Fruit fly (Drosophila melanogaster) whole organism, embryonic: ENCODE data around the gene CG43401.

ENCODE experiments used
- Adf1 ChIP-seq: fragments of 200-800 bp; sonication (Bioruptor generic); IDR thresholded peaks from 2 replicates; pipeline ENCODE4 v1.3.6; 2022; ENCODE audit warnings: missing biosample characterization, missing genetic modification characterization
- Atf6 ChIP-seq: fragments of 200-800 bp; sonication (Bioruptor generic); IDR thresholded peaks from 2 replicates; pipeline ENCODE4 v1.3.6; 2022; ENCODE audit warnings: missing biosample characterization, missing genetic modification characterization
- Awh ChIP-seq: fragments of 200-800 bp; sonication (Bioruptor generic); IDR thresholded peaks from 2 replicates; pipeline ENCODE4, ENCODE4 v1.3.6; 2022; ENCODE audit warnings: missing biosample characterization, missing genetic modification characterization
- B-H1 ChIP-seq: fragments of 200-800 bp; sonication (Bioruptor generic); IDR thresholded peaks from 3 replicates; pipeline ENCODE4 v1.3.6; 2022; ENCODE audit warnings: missing biosample characterization, missing genetic modification characterization
- C15 ChIP-seq: fragments of 200-800 bp; sonication (Bioruptor generic); IDR thresholded peaks from 3 replicates; pipeline ENCODE4 v1.3.6; 2022; ENCODE audit warnings: missing biosample characterization, missing genetic modification characterization
- CG12071 ChIP-seq: fragments of 200-800 bp; sonication (Bioruptor generic); optimal IDR thresholded peaks from 3 replicates; lab custom pipeline; 2018; ENCODE audit warnings: missing biosample characterization, mild to moderate bottlenecking, missing genetic modification characterization
- CG12104 ChIP-seq: fragments of 200-800 bp; sonication (Bioruptor generic); optimal IDR thresholded peaks from 3 replicates; lab custom pipeline; 2016; ENCODE audit warnings: missing biosample characterization, missing genetic modification characterization
- CG12391 ChIP-seq: fragments of 200-800 bp; sonication (Bioruptor generic); optimal IDR thresholded peaks from 3 replicates; lab custom pipeline; 2018; ENCODE audit warnings: missing biosample characterization, mild to moderate bottlenecking, missing genetic modification characterization, moderate library complexity
- CG12942 ChIP-seq: fragments of 200-800 bp; sonication (Bioruptor generic); optimal IDR thresholded peaks from 3 replicates; lab custom pipeline; 2016; ENCODE audit warnings: missing biosample characterization, missing genetic modification characterization
- CG16815 ChIP-seq: fragments of 200-800 bp; sonication (Bioruptor generic); optimal IDR thresholded peaks from 3 replicates; lab custom pipeline; 2017; ENCODE audit warnings: missing biosample characterization, mild to moderate bottlenecking, missing genetic modification characterization
- CG17361 ChIP-seq: fragments of 200-800 bp; sonication (Bioruptor generic); IDR thresholded peaks from 3 replicates; pipeline ENCODE4 v1.3.6; 2022; ENCODE audit warnings: missing biosample characterization, missing genetic modification characterization
- CG17385 ChIP-seq: fragments of 200-800 bp; sonication (Bioruptor generic); optimal IDR thresholded peaks from 3 replicates; lab custom pipeline; 2018; ENCODE audit warnings: missing biosample characterization, mild to moderate bottlenecking, missing genetic modification characterization
- CG18262 ChIP-seq: fragments of 200-800 bp; optimal IDR thresholded peaks from 3 replicates; lab custom pipeline; 2019; ENCODE audit warnings: missing biosample characterization, mild to moderate bottlenecking, missing genetic modification characterization, moderate library complexity
- CG8089 ChIP-seq: fragments of 200-800 bp; sonication (Bioruptor generic); optimal IDR thresholded peaks from 3 replicates; lab custom pipeline; 2016; ENCODE audit warnings: missing biosample characterization, missing genetic modification characterization
- CG8290 ChIP-seq, 3 experiments: fragments of 200-800 bp; sonication (Bioruptor generic); optimal IDR thresholded peaks; 2 replicates each; lab custom pipeline; 2016 to 2019; ENCODE audit warnings: missing biosample characterization in 3 of 3, missing genetic modification characterization in 3 of 3, mild to moderate bottlenecking in 2 of 3, moderate library complexity in 1 of 3
- CG8944 ChIP-seq: fragments of 200-800 bp; sonication (Bioruptor generic); optimal IDR thresholded peaks from 3 replicates; lab custom pipeline; 2016; ENCODE audit warnings: missing biosample characterization, missing genetic modification characterization
- CHES-1-like ChIP-seq: fragments of 200-800 bp; sonication (Bioruptor generic); optimal IDR thresholded peaks from 2 replicates; lab custom pipeline; 2016; ENCODE audit warnings: missing biosample characterization, missing genetic modification characterization
- D ChIP-seq, 2 experiments: fragments of 200-800 bp in 1 of 2; fragments of >200 bp in 1 of 2; sonication (Bioruptor generic) in 1 of 2; optimal IDR thresholded peaks; 2 replicates in 1 of 2; 3 replicates in 1 of 2; lab custom pipeline; 2017; ENCODE audit warnings: mild to moderate bottlenecking in 1 of 2, missing biosample characterization in 1 of 2, missing genetic modification characterization in 1 of 2, missing genetic modification reagents in 1 of 2
- Fer1 ChIP-seq: fragments of 200-800 bp; sonication (Bioruptor generic); optimal IDR thresholded peaks from 2 replicates; lab custom pipeline; 2017; ENCODE audit warnings: missing biosample characterization, mild to moderate bottlenecking, missing genetic modification characterization
- Hey ChIP-seq: fragments of 200-800 bp; sonication (Bioruptor generic); optimal IDR thresholded peaks from 3 replicates; lab custom pipeline; 2018; ENCODE audit warnings: missing biosample characterization, mild to moderate bottlenecking, missing genetic modification characterization
- Hsf ChIP-seq: fragments of 200-800 bp; sonication (Bioruptor generic); optimal IDR thresholded peaks from 3 replicates; lab custom pipeline; 2016; ENCODE audit warnings: missing biosample characterization, missing genetic modification characterization
- Lpt ChIP-seq: fragments of >200 bp; optimal IDR thresholded peaks from 2 replicates; lab custom pipeline; 2018; ENCODE audit warnings: missing biosample characterization, missing genetic modification characterization
- Mad ChIP-seq: fragments of 200-800 bp; sonication (Bioruptor generic); optimal IDR thresholded peaks from 2 replicates; lab custom pipeline; 2016; ENCODE audit warnings: missing biosample characterization, missing genetic modification characterization
- Max ChIP-seq: fragments of 200-800 bp; sonication (Bioruptor generic); optimal IDR thresholded peaks from 2 replicates; lab custom pipeline; 2016; ENCODE audit warnings: missing biosample characterization, mild to moderate bottlenecking, missing genetic modification characterization
- Neu2 ChIP-seq: fragments of 200-800 bp; sonication (Bioruptor generic); optimal IDR thresholded peaks from 3 replicates; lab custom pipeline; 2016; ENCODE audit warnings: missing biosample characterization, missing genetic modification characterization, borderline replicate concordance
- NfI ChIP-seq: fragments of 200-800 bp; sonication (Bioruptor generic); optimal IDR thresholded peaks from 3 replicates; lab custom pipeline; 2018; ENCODE audit warnings: missing biosample characterization, mild to moderate bottlenecking, missing genetic modification characterization, moderate library complexity
- Ptx1 ChIP-seq: fragments of 200-800 bp; sonication (Bioruptor generic); IDR thresholded peaks from 2 replicates; pipeline ENCODE4 v1.3.6; 2022; ENCODE audit warnings: missing biosample characterization, missing genetic modification characterization
- Side ChIP-seq: fragments of 200-800 bp; sonication (Bioruptor generic); optimal IDR thresholded peaks from 2 replicates; lab custom pipeline; 2016; ENCODE audit warnings: missing biosample characterization, missing genetic modification characterization
- Stat92E ChIP-seq, 3 experiments: fragments of >200 bp in 2 of 3; fragments of 200-800 bp in 1 of 3; sonication (Bioruptor generic) in 1 of 3; optimal IDR thresholded peaks; 2 replicates each; lab custom pipeline; 2017 to 2019; ENCODE audit warnings: missing biosample characterization in 3 of 3, missing genetic modification characterization in 3 of 3, mild to moderate bottlenecking in 1 of 3, moderate library complexity in 1 of 3
- Xrp1 ChIP-seq: fragments of 200-800 bp; sonication (Bioruptor generic); IDR thresholded peaks from 2 replicates; pipeline ENCODE4 v1.3.6; 2022; ENCODE audit warnings: missing biosample characterization, missing genetic modification characterization
- ab ChIP-seq: fragments of 200-800 bp; sonication (Bioruptor generic); optimal IDR thresholded peaks from 2 replicates; lab custom pipeline; 2016; ENCODE audit warnings: missing biosample characterization, missing genetic modification characterization
- amos ChIP-seq: fragments of 200-800 bp; sonication (Bioruptor generic); IDR thresholded peaks from 2 replicates; pipeline ENCODE4 v1.3.6; 2022; ENCODE audit warnings: missing biosample characterization, missing genetic modification characterization; ENCODE audit not compliant: partially characterized antibody
- bigmax ChIP-seq: fragments of 200-800 bp; sonication (Bioruptor generic); optimal IDR thresholded peaks from 2 replicates; lab custom pipeline; 2018; ENCODE audit warnings: missing biosample characterization, mild to moderate bottlenecking, missing genetic modification characterization
- bsh ChIP-seq, 2 experiments: fragments of 200-800 bp; sonication (Bioruptor generic); optimal IDR thresholded peaks; 2 replicates each; lab custom pipeline; 2017 to 2018; ENCODE audit warnings: mild to moderate bottlenecking in 2 of 2, missing biosample characterization in 2 of 2, missing genetic modification characterization in 2 of 2, moderate library complexity in 1 of 2
- ci ChIP-seq: fragments of 200-800 bp; sonication (Bioruptor generic); IDR thresholded peaks from 3 replicates; pipeline ENCODE4 v1.3.6; 2022; ENCODE audit warnings: missing biosample characterization, missing genetic modification characterization
- en ChIP-seq: fragments of 200-800 bp; sonication (Bioruptor generic); optimal IDR thresholded peaks from 2 replicates; lab custom pipeline; 2016; ENCODE audit warnings: missing biosample characterization, missing genetic modification characterization
- eyg ChIP-seq: fragments of 200-800 bp; sonication (Bioruptor generic); optimal IDR thresholded peaks from 3 replicates; lab custom pipeline; 2016; ENCODE audit warnings: missing biosample characterization, missing genetic modification characterization
- inv ChIP-seq: fragments of 200-800 bp; sonication (Bioruptor generic); IDR thresholded peaks from 2 replicates; pipeline ENCODE4 v1.3.6; 2022; ENCODE audit warnings: missing biosample characterization, missing genetic modification characterization; ENCODE audit not compliant: partially characterized antibody
- lbe ChIP-seq: fragments of 200-800 bp; sonication (Bioruptor generic); optimal IDR thresholded peaks from 2 replicates; lab custom pipeline; 2016; ENCODE audit warnings: missing biosample characterization, mild to moderate bottlenecking, missing genetic modification characterization
- lov ChIP-seq, 2 experiments: fragments of 200-800 bp in 1 of 2; fragments of >200 bp in 1 of 2; sonication (Bioruptor generic) in 1 of 2; IDR thresholded peaks in 1 of 2; optimal IDR thresholded peaks in 1 of 2; 2 replicates in 1 of 2; 3 replicates in 1 of 2; pipeline versions ENCODE4 v1.3.6 to Lab custom; 2017 to 2022; ENCODE audit warnings: missing biosample characterization in 1 of 2, missing genetic modification characterization in 1 of 2
- nom ChIP-seq: fragments of 200-800 bp; sonication (Bioruptor generic); optimal IDR thresholded peaks from 2 replicates; lab custom pipeline; 2017; ENCODE audit warnings: missing biosample characterization, missing genetic modification characterization, mild to moderate bottlenecking, moderate library complexity, missing genetic modification reagents
- org-1 ChIP-seq: fragments of 200-800 bp; sonication (Bioruptor generic); optimal IDR thresholded peaks from 2 replicates; lab custom pipeline; 2017; ENCODE audit warnings: missing biosample characterization, missing genetic modification characterization
- phol ChIP-seq: fragments of 200-800 bp; sonication (Bioruptor generic); optimal IDR thresholded peaks from 3 replicates; lab custom pipeline; 2018; ENCODE audit warnings: missing biosample characterization, mild to moderate bottlenecking, missing genetic modification characterization, moderate library complexity
- sd ChIP-seq: fragments of 200-800 bp; sonication (Bioruptor generic); optimal IDR thresholded peaks from 3 replicates; lab custom pipeline; 2018; ENCODE audit warnings: missing biosample characterization, mild to moderate bottlenecking, missing genetic modification characterization, moderate library complexity
- shn ChIP-seq: fragments of 200-800 bp; sonication (Bioruptor generic); optimal IDR thresholded peaks from 3 replicates; lab custom pipeline; 2016; ENCODE audit warnings: missing biosample characterization, missing genetic modification characterization
- slp2 ChIP-seq: fragments of 200-800 bp; sonication (Bioruptor generic); optimal IDR thresholded peaks from 2 replicates; lab custom pipeline; 2016; ENCODE audit warnings: missing biosample characterization, missing genetic modification characterization
- tll ChIP-seq, 2 experiments: fragments of 200-800 bp in 1 of 2; fragments of >200 bp in 1 of 2; sonication (Bioruptor generic) in 1 of 2; optimal IDR thresholded peaks; 2 replicates each; lab custom pipeline; 2017 to 2019; ENCODE audit warnings: missing biosample characterization in 2 of 2, missing genetic modification characterization in 2 of 2, mild to moderate bottlenecking in 1 of 2, moderate library complexity in 1 of 2
- tup ChIP-seq: fragments of 200-800 bp; sonication (Bioruptor generic); optimal IDR thresholded peaks from 2 replicates; lab custom pipeline; 2016; ENCODE audit warnings: missing biosample characterization, mild to moderate bottlenecking, missing genetic modification characterization, moderate library complexity
- zfh1 ChIP-seq: fragments of 200-800 bp; sonication (Bioruptor generic); IDR thresholded peaks from 3 replicates; pipeline ENCODE4 v1.3.6; 2022; ENCODE audit warnings: missing biosample characterization, missing genetic modification characterization

CG43401 gene

dm6 chr2L:1470009-1470408 lies 41.7 kb downstream of the CG43401 start (continued):
- TF ChIP-seq amos (GFP tag; lab: Robert Waterston, UW), result no peak
- TF ChIP-seq Side (GFP tag; lab: Kevin White, UChicago), result no peak
- TF ChIP-seq CG12104 (GFP tag; lab: Kevin White, UChicago), result no peak
- peak; percentile 6 for TF ChIP-seq org-1 (GFP tag; lab: Kevin White, UChicago)
- 0 out of 2 replicates have a peak, but pooled peaks have one; percentile 16 for TF ChIP-seq Ptx1 (GFP tag; lab: Robert Waterston, UW)
- TF ChIP-seq Mad (GFP tag; lab: Kevin White, UChicago), result no peak
- no peak for TF ChIP-seq D (optimal IDR thresholded peaks at IDR 0.05; lab: Kevin White, UChicago)
- peak; percentile 22 for TF ChIP-seq D (GFP tag; optimal IDR thresholded peaks at IDR 0.05; lab: Kevin White, UChicago)
- no peak for TF ChIP-seq sd (tag; lab: Kevin White, UChicago)
- no peak for TF ChIP-seq shn
- no peak for TF ChIP-seq nom (GFP tag; lab: Kevin White, UChicago)
- no peak for TF ChIP-seq B-H1
- no peak for TF ChIP-seq Adf1 (GFP tag; lab: Robert Waterston, UW)
- no peak for TF ChIP-seq ab (GFP tag; lab: Kevin White, UChicago)
- no peak for TF ChIP-seq bigmax (GFP tag; lab: Kevin White, UChicago)
- TF ChIP-seq C15 (GFP tag; lab: Robert Waterston, UW), result no peak
- TF ChIP-seq en (GFP tag; lab: Kevin White, UChicago), result no peak
- no peak for TF ChIP-seq Neu2 (GFP tag; lab: Kevin White, UChicago)
- TF ChIP-seq Atf6 (GFP tag; lab: Robert Waterston, UW), result no peak
- TF ChIP-seq eyg, result no peak
- no peak for TF ChIP-seq Awh (GFP tag; lab: Robert Waterston, UW)
- 0 out of 3 replicates have a peak, but pooled peaks have one; percentile 25 for TF ChIP-seq CG17361 (GFP tag; lab: Robert Waterston, UW)

- TF ChIP-seq CG12071 (GFP tag; lab: Kevin White, UChicago) (no peak), Fer1 (GFP tag; lab: Kevin White, UChicago) (no peak), Lpt (no peak), slp2 (GFP tag; lab: Kevin White, UChicago) (no peak), zfh1 (GFP tag; lab: Robert Waterston, UW) (no peak), Hey (tag; lab: Kevin White, UChicago) (no peak), Xrp1 (GFP tag; lab: Robert Waterston, UW) (peak; percentile 53), CG16815 (GFP tag; lab: Kevin White, UChicago) (no peak), NfI (GFP tag; lab: Kevin White, UChicago) (no peak), bsh (GFP tag; optimal IDR thresholded peaks at IDR 0.05; lab: Kevin White, UChicago) (peak; percentile 4 to 14), Max (GFP tag; lab: Kevin White, UChicago) (no peak), CG17385 (GFP tag; lab: Kevin White, UChicago) (no peak), CG18262 (tag; lab: Kevin White, UChicago) (no peak), lbe (GFP tag; lab: Kevin White, UChicago) (peak; percentile 7), Stat92E (GFP tag; optimal IDR thresholded peaks at IDR 0.05; lab: Kevin White, UChicago) (no peak), tll (GFP tag; optimal IDR thresholded peaks at IDR 0.05; lab: Kevin White, UChicago) (no peak), CG8290 (GFP tag; optimal IDR thresholded peaks at IDR 0.05; lab: Kevin White, UChicago) (no peak), CG8290 (tag; optimal IDR thresholded peaks at IDR 0.05; lab: Kevin White, UChicago) (no peak), CG12942 (GFP tag; lab: Kevin White, UChicago) (no peak), Hsf (GFP tag; lab: Kevin White, UChicago) (no peak), ci (GFP tag; lab: Robert Waterston, UW) (0 out of 3 replicates have a peak, but pooled peaks have one; percentile 29), CG8089 (GFP tag; lab: Kevin White, UChicago) (no peak), inv (no peak), CG12391 (tag; lab: Kevin White, UChicago) (peak; percentile 3), CHES-1-like (GFP tag; lab: Kevin White, UChicago) (no peak), phol (tag; lab: Kevin White, UChicago) (peak; percentile 5), tup (GFP tag; lab: Kevin White, UChicago) (no peak), lov (optimal IDR thresholded peaks at IDR 0.05; lab: Kevin White, UChicago) (no peak), lov (GFP tag; IDR thresholded peaks at IDR 0.05; lab: Robert Waterston, UW) (0 out of 3 replicates have a peak, but pooled peaks have one; percentile 11), CG8944 (GFP tag; lab: Kevin White, UChicago) (no peak)
These were observed 42.5 kb downstream of the CG43401 start for dm6 chr2L:1470772-1471171.
